Worm (Caenorhabditis elegans) whole organism, L4/young adult: ENCODE measurements around the gene srw-44.

Source experiments
- W03F9.2 ChIP-seq: fragments of 150-350 bp; optimal IDR thresholded peaks from 2 replicates; lab custom pipeline; 2014; ENCODE audit warnings: missing biosample characterization, missing genetic modification characterization
- dao-5 ChIP-seq: sonication (generic microtip); optimal IDR thresholded peaks from 2 replicates; lab custom pipeline; 2016; ENCODE audit warnings: missing genotype, missing genetic modification characterization, moderate library complexity, missing compliant biosample characterization

DNA sequence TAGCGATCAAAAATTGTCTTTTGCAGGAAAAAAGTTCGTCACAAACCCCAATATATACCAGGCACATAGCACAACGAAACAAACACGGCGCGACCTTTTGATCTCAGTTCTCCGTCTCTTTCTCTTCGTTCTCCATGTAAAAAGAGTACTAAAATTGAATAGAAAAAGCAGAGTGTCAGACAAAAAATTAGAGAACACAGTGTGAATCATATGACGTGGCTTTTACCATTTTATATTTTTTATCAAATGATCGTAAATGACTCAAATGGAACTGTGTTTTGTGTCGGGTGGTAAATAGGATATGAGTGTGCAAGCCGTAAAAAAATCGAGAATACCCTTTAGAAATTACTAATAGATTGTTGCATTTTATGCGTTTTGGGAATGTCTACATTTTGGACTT lies 45.9 kb downstream of the srw-44 start:
- TF ChIP-seq dao-5 (tag; lab: Kevin White, UChicago) (no peak), W03F9.2 (peak; percentile 47)
